Worm (Caenorhabditis elegans): Measurements from ENCODE around the gene tebp-2.

The tebp-2 gene

ce11 chrIV:5554168-5554567 lies 12.7 kb downstream of the tebp-2 start:
- no peak for TF ChIP-seq mbf-1 (tag; optimal IDR thresholded peaks at IDR 0.05)
- TF ChIP-seq nhr-6 (tag; optimal IDR thresholded peaks at IDR 0.05), result no peak
- no peak for TF ChIP-seq lin-11 (tag; optimal IDR thresholded peaks at IDR 0.05)
- no peak for TF ChIP-seq nhr-129 (tag; optimal IDR thresholded peaks at IDR 0.05)
- no peak for TF ChIP-seq nhr-11 (tag; optimal IDR thresholded peaks at IDR 0.05)
- no peak for TF ChIP-seq zag-1 (tag; optimal IDR thresholded peaks at IDR 0.05)
- no peak for TF ChIP-seq nhr-21 (tag; optimal IDR thresholded peaks at IDR 0.05)
- TF ChIP-seq ztf-1 (GFP tag; conservative IDR thresholded peaks at IDR 0.05), result no peak
- no peak for TF ChIP-seq sem-4 (tag; optimal IDR thresholded peaks at IDR 0.05)
- TF ChIP-seq lin-39 (tag; optimal IDR thresholded peaks at IDR 0.05), result no peak
- TF ChIP-seq mdl-1 (tag; optimal IDR thresholded peaks at IDR 0.05), result no peak

ce11 chrIV:5561059-5561458 lies 19.6 kb downstream of the tebp-2 start:
- TF ChIP-seq mbf-1 (tag; optimal IDR thresholded peaks at IDR 0.05), result no peak
- no peak for TF ChIP-seq mdl-1 (tag; optimal IDR thresholded peaks at IDR 0.05)
- TF ChIP-seq snpc-4 (tag; optimal IDR thresholded peaks at IDR 0.05), result no peak
- no peak for TF ChIP-seq sem-4 (tag; optimal IDR thresholded peaks at IDR 0.05)
- no peak for TF ChIP-seq ama-1 (optimal IDR thresholded peaks at IDR 0.05)
- TF ChIP-seq unc-55 (GFP tag; optimal IDR thresholded peaks at IDR 0.05), result no peak
- no peak for TF ChIP-seq sma-9 (GFP tag; optimal IDR thresholded peaks at IDR 0.05)
- no peak for TF ChIP-seq sma-9 (tag; optimal IDR thresholded peaks at IDR 0.05)
- TF ChIP-seq lin-39 (tag; optimal IDR thresholded peaks at IDR 0.05), result no peak

ce11 chrIV:5561497-5562155 lies 20.2 kb downstream of the tebp-2 start:
- TF ChIP-seq nhr-10 (tag; optimal IDR thresholded peaks at IDR 0.05) (no peak), peb-1 (tag; optimal IDR thresholded peaks at IDR 0.05) (no peak), mdl-1 (tag; optimal IDR thresholded peaks at IDR 0.05) (no peak), unc-62 (GFP tag; optimal IDR thresholded peaks at IDR 0.05) (no peak), nhr-23 (tag; optimal IDR thresholded peaks at IDR 0.05) (no peak), ztf-1 (GFP tag; conservative IDR thresholded peaks at IDR 0.05) (no peak), elt-3 (tag; optimal IDR thresholded peaks at IDR 0.05) (no peak), lin-13 (GFP tag; optimal IDR thresholded peaks at IDR 0.05) (peak; percentile 34), ztf-4 (tag; optimal IDR thresholded peaks at IDR 0.05) (no peak), nhr-77 (tag; optimal IDR thresholded peaks at IDR 0.05) (no peak), lin-11 (tag; optimal IDR thresholded peaks at IDR 0.05) (no peak), nhr-11 (tag; optimal IDR thresholded peaks at IDR 0.05) (no peak), fos-1 (tag; optimal IDR thresholded peaks at IDR 0.05) (peak; percentile 21), nhr-237 (tag; optimal IDR thresholded peaks at IDR 0.05) (no peak), ceh-82 (tag; optimal IDR thresholded peaks at IDR 0.05) (no peak), ama-1 (optimal IDR thresholded peaks at IDR 0.05) (peak; percentile 89), snpc-4 (tag; optimal IDR thresholded peaks at IDR 0.05) (no peak), zag-1 (tag; optimal IDR thresholded peaks at IDR 0.05) (no peak), ZK546.5 (tag; optimal IDR thresholded peaks at IDR 0.05) (no peak), gmeb-1 (tag; optimal IDR thresholded peaks at IDR 0.05) (peak; percentile 49), sma-3 (GFP tag; optimal IDR thresholded peaks at IDR 0.05) (no peak), F13H6.1 (tag; optimal IDR thresholded peaks at IDR 0.05) (peak; percentile 71), alr-1 (tag; optimal IDR thresholded peaks at IDR 0.05) (no peak), skn-1 (tag; optimal IDR thresholded peaks at IDR 0.05) (no peak), crh-2 (tag; optimal IDR thresholded peaks at IDR 0.05) (peak; percentile 31), ceh-16 (tag; optimal IDR thresholded peaks at IDR 0.05) (no peak), mab-5 (tag; optimal IDR thresholded peaks at IDR 0.05) (no peak), egl-27 (tag; optimal IDR thresholded peaks at IDR 0.05) (peak; percentile 41), nhr-12 (tag; optimal IDR thresholded peaks at IDR 0.05) (no peak), C34F6.9 (tag; optimal IDR thresholded peaks at IDR 0.05) (peak; percentile 26), ztf-11 (tag; optimal IDR thresholded peaks at IDR 0.05) (no peak), nhr-129 (tag; optimal IDR thresholded peaks at IDR 0.05) (peak; percentile 55), dmd-4 (tag; optimal IDR thresholded peaks at IDR 0.05) (no peak), R02D3.7 (tag; optimal IDR thresholded peaks at IDR 0.05) (no peak), sem-4 (tag; optimal IDR thresholded peaks at IDR 0.05) (peak; percentile 55), nhr-21 (tag; optimal IDR thresholded peaks at IDR 0.05) (no peak), lsy-2 (tag; optimal IDR thresholded peaks at IDR 0.05) (peak in 1 of 2 experiments; percentile 50), elt-1 (tag; optimal IDR thresholded peaks at IDR 0.05) (no peak), blmp-1 (tag; optimal IDR thresholded peaks at IDR 0.05; ENCODE audit: insufficient read depth) (peak; percentile 64), unc-39 (tag; optimal IDR thresholded peaks at IDR 0.05) (no peak), nhr-6 (tag; optimal IDR thresholded peaks at IDR 0.05) (peak; percentile 33), sma-9 (GFP tag; optimal IDR thresholded peaks at IDR 0.05) (no peak), sma-9 (tag; optimal IDR thresholded peaks at IDR 0.05) (no peak), aly-2 (tag; optimal IDR thresholded peaks at IDR 0.05) (no peak), nhr-25 (tag; optimal IDR thresholded peaks at IDR 0.05) (peak; percentile 91), unc-55 (GFP tag; optimal IDR thresholded peaks at IDR 0.05) (no peak)
